Worm (Caenorhabditis elegans) whole organism, late embryonic: ENCODE measurements around the gene str-227.
"Not testable (repeated sequence)": the region's sequence is repeated elsewhere in the genome, so short reads cannot be mapped to it uniquely, and the experiment has no call there.

ENCODE experiments used
- ceh-6 ChIP-seq: fragments of 200-800 bp; sonication (Bioruptor generic); optimal IDR thresholded peaks from 2 replicates; lab custom pipeline; 2018; ENCODE audit warnings: mild to moderate bottlenecking, missing genetic modification characterization, missing compliant biosample characterization
- nhr-11 ChIP-seq: fragments of 150-350 bp; optimal IDR thresholded peaks from 2 replicates; lab custom pipeline; 2014; ENCODE audit warnings: missing biosample characterization, missing genetic modification characterization
- pag-3 ChIP-seq: sonication (generic microtip); optimal IDR thresholded peaks from 2 replicates; lab custom pipeline; 2016; ENCODE audit warnings: missing compliant biosample characterization, missing genetic modification characterization, borderline replicate concordance

str-227 gene

DNA sequence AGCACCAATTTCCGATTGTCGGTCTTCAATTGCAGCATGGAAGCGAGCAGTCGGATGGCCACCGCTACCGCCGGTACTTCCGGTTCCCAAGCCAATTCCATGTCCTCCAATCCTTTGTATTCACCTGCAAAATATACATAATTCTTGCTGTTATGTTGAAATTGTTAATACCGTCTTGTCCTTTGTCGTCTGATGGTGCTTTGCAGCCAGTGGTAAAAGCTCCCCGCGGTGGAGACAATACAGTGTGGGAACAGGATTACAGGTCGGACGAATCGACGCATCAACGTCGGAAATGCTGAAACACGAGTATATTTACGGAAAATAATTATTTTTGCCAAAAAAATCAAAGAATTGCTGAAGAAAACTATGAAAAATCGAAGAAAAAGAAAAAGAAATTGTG lies 46.3 kb downstream of the str-227 start, which contains the start of gene T24A6.17:
T24A6.17 (minus strand) TSS at position 101 of the 400 bp plus-strand sequence.
- not testable (repeated sequence) for TF ChIP-seq ceh-6 (GFP tag; lab: Kevin White, UChicago); pag-3; nhr-11 (tag; lab: Kevin White, UChicago)
